Fruit fly (Drosophila melanogaster): Measurements from ENCODE around the gene Hmgcr.

The Hmgcr gene

dm6 chr3R:23725711-23726349, 7.3 kb upstream of the Hmgcr start (continued):
- TF ChIP-seq chif (GFP tag; optimal IDR thresholded peaks at IDR 0.05) (no peak), CG18011 (GFP tag; optimal IDR thresholded peaks at IDR 0.05) (no peak), abd-A (tag; optimal IDR thresholded peaks at IDR 0.05) (peak; percentile 71), CG4328 (GFP tag; optimal IDR thresholded peaks at IDR 0.05) (peak; percentile 34), CG4617 (GFP tag; optimal IDR thresholded peaks at IDR 0.05; ENCODE audit: borderline replicate concordance) (no peak), Rfx (GFP tag; IDR thresholded peaks at IDR 0.05) (0 out of 2 replicates have a peak, but pooled peaks have one; percentile 12), repo (GFP tag; optimal IDR thresholded peaks at IDR 0.05) (no peak), odd (GFP tag; optimal IDR thresholded peaks at IDR 0.05) (no peak), MBD-R2 (GFP tag; IDR thresholded peaks at IDR 0.05) (peak; percentile 20; the same call in 1 of the 2 replicates), HLH54F (GFP tag; optimal IDR thresholded peaks at IDR 0.05) (no peak), CG31224 (GFP tag; IDR thresholded peaks at IDR 0.05) (peak; percentile 100), klu (GFP tag; IDR thresholded peaks at IDR 0.05) (no peak), bigmax (GFP tag; optimal IDR thresholded peaks at IDR 0.05) (no peak), CG11093 (GFP tag; IDR thresholded peaks at IDR 0.05) (no peak), CG12299 (tag; optimal IDR thresholded peaks at IDR 0.05) (peak; percentile 30), wek (GFP tag; optimal IDR thresholded peaks at IDR 0.05) (peak; percentile 30), CG7928 (GFP tag; optimal IDR thresholded peaks at IDR 0.05) (no peak), Deaf1 (tag; optimal IDR thresholded peaks at IDR 0.05) (peak; percentile 67), Six4 (GFP tag; optimal IDR thresholded peaks at IDR 0.05) (no peak), CG2712 (tag; optimal IDR thresholded peaks at IDR 0.05) (no peak), CG7271 (tag; optimal IDR thresholded peaks at IDR 0.05) (no peak), scrt (GFP tag; optimal IDR thresholded peaks at IDR 0.05) (peak; percentile 19), CG6854 (GFP tag; optimal IDR thresholded peaks at IDR 0.05) (no peak), CG7786 (GFP tag; optimal IDR thresholded peaks at IDR 0.05) (no peak), CG18619 (GFP tag; optimal IDR thresholded peaks at IDR 0.05) (peak; percentile 34), CG8290 (GFP tag; optimal IDR thresholded peaks at IDR 0.05) (no peak), CG8290 (tag; optimal IDR thresholded peaks at IDR 0.05) (peak in 1 of 2 experiments; percentile 65), Mad (GFP tag; optimal IDR thresholded peaks at IDR 0.05) (no peak), Awh (GFP tag; IDR thresholded peaks at IDR 0.05) (no peak), CG15269 (tag; optimal IDR thresholded peaks at IDR 0.05) (peak; percentile 9), CG8359 (GFP tag; optimal IDR thresholded peaks at IDR 0.05; ENCODE audit: borderline replicate concordance) (no peak), insv (GFP tag; optimal IDR thresholded peaks at IDR 0.05) (no peak), PHDP (tag; optimal IDR thresholded peaks at IDR 0.05) (no peak), CG11247 (GFP tag; IDR thresholded peaks at IDR 0.05) (no peak; the same call in 1 of the 2 replicates), gce (GFP tag; IDR thresholded peaks at IDR 0.05) (no peak), BtbVII (GFP tag; optimal IDR thresholded peaks at IDR 0.05) (peak; percentile 50), CG9876 (GFP tag; optimal IDR thresholded peaks at IDR 0.05) (no peak), rib (GFP tag; IDR thresholded peaks at IDR 0.05) (peak; percentile 67; the same call in 1 of the 2 replicates), CG1603 (tag; optimal IDR thresholded peaks at IDR 0.05) (no peak), bab2 (GFP tag; optimal IDR thresholded peaks at IDR 0.05) (no peak), ase (GFP tag; IDR thresholded peaks at IDR 0.05) (no peak), B-H2 (GFP tag; optimal IDR thresholded peaks at IDR 0.05) (peak; percentile 66), Pdp1 (GFP tag; optimal IDR thresholded peaks at IDR 0.05) (peak in 1 of 2 experiments; percentile 51), nau (GFP tag; optimal IDR thresholded peaks at IDR 0.05) (peak; percentile 40), exex (tag; optimal IDR thresholded peaks at IDR 0.05) (no peak), CG8765 (GFP tag; IDR thresholded peaks at IDR 0.05) (no peak), CG10543 (GFP tag; optimal IDR thresholded peaks at IDR 0.05) (peak; percentile 86), p53 (GFP tag; optimal IDR thresholded peaks at IDR 0.05) (no peak), CG12104 (GFP tag; optimal IDR thresholded peaks at IDR 0.05) (peak; percentile 14), Xbp1 (GFP tag; optimal IDR thresholded peaks at IDR 0.05) (no peak)
